Fruit fly (Drosophila melanogaster) whole organism, prepupa: ENCODE data around the gene CG2260.

Source experiments
- Blimp-1 ChIP-seq: fragments of 200-800 bp; sonication (Bioruptor generic); optimal IDR thresholded peaks from 3 replicates; lab custom pipeline; 2017; ENCODE audit warnings: missing biosample characterization, missing genetic modification characterization, mild to moderate bottlenecking, moderate library complexity, missing genetic modification reagents
- CG10631 ChIP-seq: fragments of 200-800 bp; sonication (Bioruptor generic); optimal IDR thresholded peaks from 2 replicates; lab custom pipeline; 2016; ENCODE audit warnings: missing biosample characterization, missing genetic modification characterization
- CG10669 ChIP-seq: fragments of 200-800 bp; sonication (Bioruptor generic); optimal IDR thresholded peaks from 3 replicates; lab custom pipeline; 2018; ENCODE audit warnings: missing biosample characterization, mild to moderate bottlenecking, missing genetic modification characterization, moderate library complexity
- CG11762 ChIP-seq: fragments of 200-800 bp; sonication (Bioruptor generic); optimal IDR thresholded peaks from 3 replicates; lab custom pipeline; 2016; ENCODE audit warnings: missing biosample characterization, missing genetic modification characterization; ENCODE audit not compliant: insufficient read depth
- CG11902 ChIP-seq: fragments of 200-800 bp; sonication (Bioruptor generic); optimal IDR thresholded peaks from 3 replicates; lab custom pipeline; 2016; ENCODE audit warnings: missing biosample characterization, missing genetic modification characterization
- CG16779 ChIP-seq: fragments of 200-800 bp; sonication (Bioruptor generic); optimal IDR thresholded peaks from 3 replicates; lab custom pipeline; 2017; ENCODE audit warnings: missing biosample characterization, mild to moderate bottlenecking, missing genetic modification characterization
- CG3032 ChIP-seq: fragments of 200-800 bp; optimal IDR thresholded peaks from 2 replicates; lab custom pipeline; 2019; ENCODE audit warnings: missing biosample characterization, mild to moderate bottlenecking, missing genetic modification characterization, moderate library complexity
- CG32006 ChIP-seq: fragments of 200-800 bp; sonication (Bioruptor generic); optimal IDR thresholded peaks from 3 replicates; lab custom pipeline; 2017; ENCODE audit warnings: missing biosample characterization, mild to moderate bottlenecking, missing genetic modification characterization
- CG4318 ChIP-seq: fragments of 200-800 bp; sonication (Bioruptor generic); optimal IDR thresholded peaks from 3 replicates; lab custom pipeline; 2017; ENCODE audit warnings: missing biosample characterization, mild to moderate bottlenecking, missing genetic modification characterization
- CG8319 ChIP-seq: fragments of 200-800 bp; sonication (Bioruptor generic); optimal IDR thresholded peaks from 3 replicates; lab custom pipeline; 2016; ENCODE audit warnings: missing biosample characterization, missing genetic modification characterization
- CG9139 ChIP-seq: fragments of 200-800 bp; sonication (Bioruptor generic); optimal IDR thresholded peaks from 3 replicates; lab custom pipeline; 2017; ENCODE audit warnings: missing biosample characterization, mild to moderate bottlenecking, missing genetic modification characterization
- Eip78C ChIP-seq: fragments of 200-800 bp; sonication (Bioruptor generic); peaks from one replicate; lab custom pipeline; 2016; ENCODE audit warnings: missing biosample characterization, missing genetic modification characterization
- Ets21C ChIP-seq: fragments of 200-800 bp; sonication (Bioruptor generic); optimal IDR thresholded peaks from 3 replicates; lab custom pipeline; 2016; ENCODE audit warnings: missing biosample characterization, missing genetic modification characterization
- Hr38 ChIP-seq: sonication (Bioruptor generic); optimal IDR thresholded peaks from 2 replicates; lab custom pipeline; 2016; ENCODE audit warnings: missing biosample characterization, missing genetic modification characterization
- Lpt ChIP-seq: fragments of 200-800 bp; sonication (Bioruptor generic); optimal IDR thresholded peaks from 3 replicates; lab custom pipeline; 2016; ENCODE audit warnings: missing biosample characterization, missing genetic modification characterization
- Met ChIP-seq: fragments of 200-800 bp; sonication (Bioruptor generic); optimal IDR thresholded peaks from 3 replicates; lab custom pipeline; 2016; ENCODE audit warnings: missing biosample characterization, missing genetic modification characterization
- Smox ChIP-seq: fragments of 200-800 bp; sonication (Bioruptor generic); optimal IDR thresholded peaks from 3 replicates; lab custom pipeline; 2016; ENCODE audit warnings: missing biosample characterization, missing genetic modification characterization
- Sox102F ChIP-seq: fragments of 200-800 bp; sonication (Bioruptor generic); optimal IDR thresholded peaks from 2 replicates; lab custom pipeline; 2016; ENCODE audit warnings: missing biosample characterization, mild to moderate bottlenecking, missing genetic modification characterization
- Sox15 ChIP-seq: fragments of 200-800 bp; sonication (Bioruptor generic); optimal IDR thresholded peaks from 3 replicates; lab custom pipeline; 2016; ENCODE audit warnings: missing biosample characterization, missing genetic modification characterization
- dsx ChIP-seq: fragments of 200-800 bp; optimal IDR thresholded peaks from 3 replicates; lab custom pipeline; 2019; ENCODE audit warnings: missing biosample characterization, mild to moderate bottlenecking, missing genetic modification characterization, moderate library complexity; ENCODE audit not compliant: poor library complexity, severe bottlenecking
- esn ChIP-seq: fragments of 200-800 bp; sonication (Bioruptor generic); optimal IDR thresholded peaks from 2 replicates; lab custom pipeline; 2016; ENCODE audit warnings: missing biosample characterization, mild to moderate bottlenecking, missing genetic modification characterization, moderate library complexity
- fd59A ChIP-seq: fragments of 200-800 bp; sonication (Bioruptor generic); optimal IDR thresholded peaks from 2 replicates; lab custom pipeline; 2017; ENCODE audit warnings: missing biosample characterization, mild to moderate bottlenecking, missing genetic modification characterization, missing genetic modification reagents
- fd85E ChIP-seq: fragments of 200-800 bp; sonication (Bioruptor generic); optimal IDR thresholded peaks from 3 replicates; lab custom pipeline; 2016; ENCODE audit warnings: missing biosample characterization, missing genetic modification characterization
- lz ChIP-seq: fragments of 200-800 bp; sonication (Bioruptor generic); optimal IDR thresholded peaks from 3 replicates; lab custom pipeline; 2016; ENCODE audit warnings: missing biosample characterization, missing genetic modification characterization
- net ChIP-seq: fragments of 200-800 bp; sonication (Bioruptor generic); optimal IDR thresholded peaks from 3 replicates; lab custom pipeline; 2016; ENCODE audit warnings: missing biosample characterization, missing genetic modification characterization
- spab ChIP-seq: fragments of 200-800 bp; sonication (Bioruptor generic); optimal IDR thresholded peaks from 2 replicates; lab custom pipeline; 2017; ENCODE audit warnings: missing biosample characterization, mild to moderate bottlenecking, missing genetic modification characterization, missing genetic modification reagents
- ss ChIP-seq, 2 experiments: fragments of 200-800 bp; sonication (Bioruptor generic); optimal IDR thresholded peaks; 2 replicates in 1 of 2; 3 replicates in 1 of 2; lab custom pipeline; 2017 to 2018; ENCODE audit warnings: mild to moderate bottlenecking in 2 of 2, missing biosample characterization in 2 of 2, missing genetic modification characterization in 2 of 2, moderate library complexity in 1 of 2
- svp ChIP-seq: fragments of 200-800 bp; sonication (Bioruptor generic); peaks from one replicate; lab custom pipeline; 2016; ENCODE audit warnings: missing biosample characterization, missing genetic modification characterization
- topi ChIP-seq: fragments of 200-800 bp; sonication (Bioruptor generic); optimal IDR thresholded peaks from 3 replicates; lab custom pipeline; 2016; ENCODE audit warnings: missing biosample characterization, missing genetic modification characterization
- vri ChIP-seq: fragments of 200-800 bp; sonication (Bioruptor generic); optimal IDR thresholded peaks from 3 replicates; lab custom pipeline; 2016; ENCODE audit warnings: missing biosample characterization, mild to moderate bottlenecking, missing genetic modification characterization

The CG2260 gene

DNA sequence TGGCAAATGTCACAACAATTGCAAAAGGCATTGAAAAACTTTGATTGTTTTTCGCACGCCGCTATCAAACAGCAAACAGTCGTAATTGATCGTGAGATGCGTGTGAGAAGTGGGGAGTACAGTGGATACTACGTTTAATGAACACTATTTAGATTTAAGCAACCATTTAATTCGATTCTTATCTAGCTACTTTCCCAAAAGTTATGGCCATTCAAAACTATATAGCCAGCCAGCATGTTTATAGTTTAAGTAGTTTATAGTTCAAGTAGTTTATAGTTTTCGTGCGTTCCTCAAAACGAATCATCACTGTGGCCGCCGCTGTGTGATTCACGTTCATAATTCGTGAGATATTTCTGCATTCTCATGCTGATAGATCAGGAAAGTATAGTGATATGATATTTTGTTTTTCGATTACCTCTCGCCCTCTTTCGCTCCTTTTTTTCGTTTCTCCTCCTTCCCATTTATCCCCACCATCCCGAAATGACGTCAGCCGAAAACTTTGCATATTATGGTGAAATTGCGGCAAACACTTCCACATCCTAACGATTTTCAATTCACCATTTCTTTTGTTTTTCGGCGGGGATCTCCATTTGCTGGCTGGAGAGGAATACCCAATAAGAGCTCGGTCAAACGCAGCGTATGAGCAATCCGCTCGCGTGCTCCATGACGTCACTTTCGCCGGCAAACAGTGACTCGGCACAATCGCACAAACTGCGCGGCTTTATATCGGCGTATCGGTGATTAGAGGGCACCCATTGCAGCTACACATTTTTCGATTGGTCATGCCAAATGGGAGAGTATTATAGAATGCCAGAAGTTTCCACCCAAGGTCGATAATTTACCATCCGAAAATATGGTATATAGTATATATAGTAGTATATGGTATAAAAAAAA is 7.3 kb downstream of the CG2260 start (continued):
- TF ChIP-seq CG10631 (GFP tag; lab: Kevin White, UChicago) = peak; percentile 17
- no peak for TF ChIP-seq CG8319 (GFP tag; lab: Kevin White, UChicago)
- TF ChIP-seq esn (GFP tag; lab: Kevin White, UChicago) = peak; percentile 15
- no peak for TF ChIP-seq Sox102F (GFP tag; lab: Kevin White, UChicago)
- peak; percentile 3 for TF ChIP-seq Met (GFP tag; lab: Kevin White, UChicago)

DNA sequence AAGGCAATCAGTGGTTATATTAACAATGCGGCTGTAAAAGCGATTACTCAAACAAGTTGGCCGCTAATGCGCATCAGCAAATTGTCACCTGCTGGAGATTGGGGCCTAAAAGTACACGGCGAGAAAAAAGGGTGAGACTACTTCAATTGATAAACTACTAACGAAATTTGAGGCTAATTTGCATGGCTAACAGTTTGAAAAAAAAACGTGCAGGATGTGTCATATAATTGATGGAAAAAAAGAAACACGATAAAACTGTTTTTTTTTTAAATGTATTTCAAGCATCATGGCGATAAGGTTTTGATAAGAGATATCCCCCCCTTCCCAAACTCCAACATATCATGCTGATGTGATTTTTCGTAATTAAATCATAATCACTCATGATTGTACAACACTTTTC is 8.2 kb downstream of the CG2260 start:
- TF ChIP-seq CG11762 (GFP tag; lab: Kevin White, UChicago) = no peak
- no peak for TF ChIP-seq fd59A (GFP tag; lab: Kevin White, UChicago)
- TF ChIP-seq CG9139 (GFP tag; lab: Kevin White, UChicago) = no peak
- TF ChIP-seq Eip78C (GFP tag; lab: Kevin White, UChicago) = peak; percentile 59
- no peak for TF ChIP-seq Blimp-1 (GFP tag; lab: Kevin White, UChicago)
- TF ChIP-seq spab (GFP tag; lab: Kevin White, UChicago) = no peak
- TF ChIP-seq Sox15 = no peak
- no peak for TF ChIP-seq ss (GFP tag; optimal IDR thresholded peaks at IDR 0.05; lab: Kevin White, UChicago)
- TF ChIP-seq svp (GFP tag; lab: Kevin White, UChicago) = peak; percentile 51
- TF ChIP-seq CG10669 (GFP tag; lab: Kevin White, UChicago) = no peak
- TF ChIP-seq fd85E = no peak
- TF ChIP-seq Hr38 = no peak
- TF ChIP-seq CG11902 (GFP tag; lab: Kevin White, UChicago) = no peak
- no peak for TF ChIP-seq net (GFP tag; lab: Kevin White, UChicago)
- no peak for TF ChIP-seq CG16779 (tag; lab: Kevin White, UChicago)
- no peak for TF ChIP-seq Ets21C (GFP tag; lab: Kevin White, UChicago)
- TF ChIP-seq Lpt (GFP tag; lab: Kevin White, UChicago) = no peak
- peak; percentile 2 for TF ChIP-seq Met (GFP tag; lab: Kevin White, UChicago)
- TF ChIP-seq CG3032 (tag; lab: Kevin White, UChicago) = no peak
- peak; percentile 10 for TF ChIP-seq lz (GFP tag; lab: Kevin White, UChicago)
- TF ChIP-seq esn (GFP tag; lab: Kevin White, UChicago) = peak; percentile 8
- no peak for TF ChIP-seq Smox (GFP tag; lab: Kevin White, UChicago)
- no peak for TF ChIP-seq dsx (GFP tag; lab: Kevin White, UChicago)

DNA sequence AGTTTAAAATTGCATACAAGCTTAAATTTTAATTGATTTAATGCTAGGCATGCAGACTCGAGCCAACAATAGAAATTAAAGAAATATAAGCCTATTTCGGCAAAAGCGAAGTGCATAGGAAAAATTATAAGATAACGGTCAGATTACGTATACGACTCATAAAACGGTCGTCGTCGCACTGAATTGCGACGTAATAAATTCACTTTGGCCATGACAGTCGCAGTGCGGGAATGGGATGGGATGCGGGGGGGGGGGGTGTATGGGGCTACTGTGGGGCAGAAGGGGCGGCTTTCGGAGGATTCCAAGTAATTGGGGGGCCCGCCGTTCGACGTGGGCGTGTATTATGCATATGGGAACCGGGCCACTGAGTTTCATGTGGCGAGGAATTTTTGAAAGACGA is 10.0 kb downstream of the CG2260 start:
- TF ChIP-seq topi (GFP tag; lab: Kevin White, UChicago) (no peak), CG10631 (GFP tag; lab: Kevin White, UChicago) (no peak), Sox102F (GFP tag; lab: Kevin White, UChicago) (no peak), Ets21C (GFP tag; lab: Kevin White, UChicago) (no peak), esn (GFP tag; lab: Kevin White, UChicago) (no peak), vri (GFP tag; lab: Kevin White, UChicago) (peak; percentile 76)

DNA sequence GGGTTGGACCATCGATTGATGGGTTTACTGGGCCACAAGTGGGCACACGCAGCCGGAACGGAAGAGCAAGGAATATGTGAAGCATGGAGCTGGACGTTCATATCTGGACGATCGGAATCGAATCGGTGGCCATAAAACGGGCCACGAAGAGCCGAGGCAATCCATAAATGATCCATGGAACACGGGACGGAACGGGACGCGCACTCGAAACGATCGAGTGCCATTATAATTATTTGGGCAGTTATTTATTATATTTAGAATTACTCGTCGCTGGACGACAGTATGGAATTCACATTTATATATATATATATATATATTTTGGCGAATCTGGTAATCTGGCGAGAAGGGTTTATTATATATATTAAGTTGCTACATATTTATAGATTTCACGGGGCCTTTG is 13.0 kb downstream of the CG2260 start:
- no peak for TF ChIP-seq CG32006 (GFP tag; lab: Kevin White, UChicago)
- no peak for TF ChIP-seq CG16779 (tag; lab: Kevin White, UChicago)
- no peak for TF ChIP-seq CG4318
